Worm (Caenorhabditis elegans) whole organism, young adult: ENCODE measurements around the gene srh-120.
"Not testable (repeated sequence)": the region's sequence is repeated elsewhere in the genome, so short reads cannot be mapped to it uniquely, and the experiment has no call there.

Experiments
- Y56A3A.18 ChIP-seq: fragments of 200-800 bp; sonication (Bioruptor generic); IDR thresholded peaks from 2 replicates; pipeline ENCODE4 v1.3.6; 2022; ENCODE audit warnings: missing genetic modification reagents, missing genetic modification characterization, missing compliant biosample characterization
- akir-1 ChIP-seq: fragments of 200-800 bp; sonication (Bioruptor generic); optimal IDR thresholded peaks from 2 replicates; lab custom pipeline; 2018; ENCODE audit warnings: mild to moderate bottlenecking, missing genetic modification characterization, moderate library complexity, missing compliant biosample characterization
- ama-1 ChIP-seq, 3 experiments: fragments of 150-350 bp in 1 of 3; sonication (generic microtip) in 2 of 3; optimal IDR thresholded peaks; 2 replicates each; lab custom pipeline; 2014 to 2018; ENCODE audit warnings: missing biosample characterization in 2 of 3, missing genetic modification characterization in 2 of 3, missing genetic modification reagents in 2 of 3
- attf-5 ChIP-seq: fragments of 200-800 bp; sonication (Bioruptor generic); optimal IDR thresholded peaks from 2 replicates; lab custom pipeline; 2018; ENCODE audit warnings: mild to moderate bottlenecking, missing genetic modification characterization, missing compliant biosample characterization
- him-1 ChIP-seq: sonication (generic microtip); optimal IDR thresholded peaks from 2 replicates; lab custom pipeline; 2016; ENCODE audit warnings: missing genotype, missing genetic modification reagents, missing genetic modification characterization, missing compliant biosample characterization
- let-607 ChIP-seq, 2 experiments: fragments of 200-800 bp in 1 of 2; sonication (Bioruptor generic) in 1 of 2; sonication (generic microtip) in 1 of 2; optimal IDR thresholded peaks; 2 replicates each; lab custom pipeline; 2016 to 2018; ENCODE audit warnings: mild to moderate bottlenecking in 2 of 2, missing compliant biosample characterization in 2 of 2, missing genetic modification characterization in 2 of 2, moderate library complexity in 2 of 2, missing genotype in 1 of 2
- lir-1 ChIP-seq: fragments of 200-800 bp; sonication (Bioruptor generic); conservative IDR thresholded peaks from 2 replicates; pipeline ENCODE4 v1.3.6; 2022; ENCODE audit warnings: missing genetic modification reagents, missing genetic modification characterization, missing compliant biosample characterization
- lsy-27 ChIP-seq: sonication (generic microtip); optimal IDR thresholded peaks from 2 replicates; lab custom pipeline; 2017; ENCODE audit warnings: missing genetic modification characterization, mild to moderate bottlenecking, missing compliant biosample characterization, antibody characterized with exemption, missing genotype, borderline replicate concordance; ENCODE audit not compliant: insufficient read depth
- snpc-3.4 ChIP-seq: sonication (generic microtip); optimal IDR thresholded peaks from 2 replicates; lab custom pipeline; 2017; ENCODE audit warnings: missing genetic modification characterization, mild to moderate bottlenecking, missing compliant biosample characterization, antibody characterized with exemption, moderate library complexity, missing genotype, missing genetic modification reagents

DNA sequence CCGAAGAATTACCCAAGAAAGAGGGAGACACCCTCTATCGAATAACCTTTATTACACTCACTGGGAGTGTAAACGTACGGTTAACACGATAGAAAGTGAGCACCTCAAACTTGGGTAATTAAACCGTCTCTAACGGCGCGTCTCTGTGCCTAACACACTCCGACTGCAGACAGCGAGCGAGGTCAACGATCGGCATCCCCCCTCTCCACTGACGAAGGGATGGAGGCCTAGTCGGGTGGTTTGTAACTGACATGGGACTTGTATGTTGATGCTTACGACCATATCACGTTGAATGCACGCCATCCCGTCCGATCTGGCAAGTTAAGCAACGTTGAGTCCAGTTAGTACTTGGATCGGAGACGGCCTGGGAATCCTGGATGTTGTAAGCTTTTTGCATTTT lies 33.1 kb downstream of the srh-120 start:
- not testable (repeated sequence) for TF ChIP-seq ama-1 (optimal IDR thresholded peaks at IDR 0.05; lab: Kevin White, UChicago); ama-1 (GFP tag; optimal IDR thresholded peaks at IDR 0.05; lab: Kevin White, UChicago); akir-1 (GFP tag; lab: Kevin White, UChicago); attf-5; lsy-27 (tag; lab: Kevin White, UChicago); lir-1 (GFP tag; lab: Robert Waterston, UW); let-607 (tag; optimal IDR thresholded peaks at IDR 0.05; lab: Kevin White, UChicago)
- TF ChIP-seq Y56A3A.18 (GFP tag; lab: Robert Waterston, UW) (peak; percentile 58; the same call in 1 of the 2 replicates), him-1 (tag; lab: Kevin White, UChicago) (peak; percentile 33), snpc-3.4 (peak; percentile 82)
